Worm (Caenorhabditis elegans): ENCODE data around the gene C29A12.6.

Gene C29A12.6

ce11 chrV:10804374-10804773 is 42.6 kb upstream of the C29A12.6 start, which contains the start of gene secs-1:
secs-1 (minus strand) TSS chrV:10804474.
- TF ChIP-seq snpc-4 (tag; optimal IDR thresholded peaks at IDR 0.05), result no peak
- TF ChIP-seq nhr-77 (tag; optimal IDR thresholded peaks at IDR 0.05), result no peak
- no peak for TF ChIP-seq F13H6.1 (tag; optimal IDR thresholded peaks at IDR 0.05)
- no peak for TF ChIP-seq Y55F3AM.14 (GFP tag; optimal IDR thresholded peaks at IDR 0.05)
- no peak for TF ChIP-seq ZK546.5 (tag; optimal IDR thresholded peaks at IDR 0.05)
- TF ChIP-seq sma-9 (GFP tag; optimal IDR thresholded peaks at IDR 0.05), result no peak
- no peak for TF ChIP-seq sma-9 (tag; optimal IDR thresholded peaks at IDR 0.05)
- TF ChIP-seq lin-11 (tag; optimal IDR thresholded peaks at IDR 0.05), result no peak
- no peak for TF ChIP-seq nhr-6 (tag; optimal IDR thresholded peaks at IDR 0.05)
- no peak for TF ChIP-seq sem-4 (tag; optimal IDR thresholded peaks at IDR 0.05)
- TF ChIP-seq egl-27 (tag; optimal IDR thresholded peaks at IDR 0.05), result no peak
- TF ChIP-seq unc-55 (GFP tag; optimal IDR thresholded peaks at IDR 0.05), result no peak
- no peak for TF ChIP-seq ceh-82 (tag; optimal IDR thresholded peaks at IDR 0.05)
- TF ChIP-seq nhr-10 (tag; optimal IDR thresholded peaks at IDR 0.05), result no peak
- no peak for TF ChIP-seq ceh-16 (tag; optimal IDR thresholded peaks at IDR 0.05)
- TF ChIP-seq ama-1 (optimal IDR thresholded peaks at IDR 0.05), result no peak
- no peak for TF ChIP-seq lsy-2 (tag; optimal IDR thresholded peaks at IDR 0.05)
- no peak for TF ChIP-seq ztf-11 (tag; optimal IDR thresholded peaks at IDR 0.05)

- TF ChIP-seq gmeb-1 (tag; optimal IDR thresholded peaks at IDR 0.05), result no peak
- TF ChIP-seq mbf-1 (tag; optimal IDR thresholded peaks at IDR 0.05), result no peak
- TF ChIP-seq Y55F3AM.14 (GFP tag; optimal IDR thresholded peaks at IDR 0.05), result no peak
- no peak for TF ChIP-seq elt-3 (tag; optimal IDR thresholded peaks at IDR 0.05)
- TF ChIP-seq nhr-12 (tag; optimal IDR thresholded peaks at IDR 0.05), result no peak
- TF ChIP-seq sma-3 (GFP tag; optimal IDR thresholded peaks at IDR 0.05), result no peak
- no peak for TF ChIP-seq C34F6.9 (tag; optimal IDR thresholded peaks at IDR 0.05)
These were observed 41.1 kb upstream of the C29A12.6 start, which contains the start of gene prp-38 for ce11 chrV:10805934-10806333. prp-38 (minus strand) TSS chrV:10806034.

- TF ChIP-seq nhr-237 (tag; optimal IDR thresholded peaks at IDR 0.05) (peak; percentile 23), ztf-11 (tag; optimal IDR thresholded peaks at IDR 0.05) (peak; percentile 9), nhr-25 (tag; optimal IDR thresholded peaks at IDR 0.05) (peak; percentile 91), nhr-23 (tag; optimal IDR thresholded peaks at IDR 0.05) (no peak), elt-3 (tag; optimal IDR thresholded peaks at IDR 0.05) (no peak), zag-1 (tag; optimal IDR thresholded peaks at IDR 0.05) (peak; percentile 56), nhr-129 (tag; optimal IDR thresholded peaks at IDR 0.05) (peak; percentile 86), gmeb-1 (tag; optimal IDR thresholded peaks at IDR 0.05) (peak; percentile 86), mdl-1 (tag; optimal IDR thresholded peaks at IDR 0.05) (peak in 1 of 2 experiments; percentile 30), elt-1 (tag; optimal IDR thresholded peaks at IDR 0.05) (no peak), ztf-1 (GFP tag; conservative IDR thresholded peaks at IDR 0.05) (no peak), skn-1 (tag; optimal IDR thresholded peaks at IDR 0.05) (no peak), F13H6.1 (tag; optimal IDR thresholded peaks at IDR 0.05) (peak; percentile 93), fos-1 (tag; optimal IDR thresholded peaks at IDR 0.05) (peak; percentile 54), mab-5 (tag; optimal IDR thresholded peaks at IDR 0.05) (peak; percentile 91), snpc-4 (tag; optimal IDR thresholded peaks at IDR 0.05) (peak; percentile 74), lin-13 (GFP tag; optimal IDR thresholded peaks at IDR 0.05) (peak; percentile 82), aly-2 (tag; optimal IDR thresholded peaks at IDR 0.05) (no peak), peb-1 (tag; optimal IDR thresholded peaks at IDR 0.05) (no peak), dmd-4 (tag; optimal IDR thresholded peaks at IDR 0.05) (no peak), C34F6.9 (tag; optimal IDR thresholded peaks at IDR 0.05) (peak; percentile 89), ceh-82 (tag; optimal IDR thresholded peaks at IDR 0.05) (peak; percentile 50), ceh-16 (tag; optimal IDR thresholded peaks at IDR 0.05) (peak; percentile 63), egl-27 (tag; optimal IDR thresholded peaks at IDR 0.05) (peak; percentile 62), nhr-11 (tag; optimal IDR thresholded peaks at IDR 0.05) (peak; percentile 53), unc-39 (tag; optimal IDR thresholded peaks at IDR 0.05) (no peak), blmp-1 (tag; optimal IDR thresholded peaks at IDR 0.05; ENCODE audit: insufficient read depth) (no peak), lsy-2 (tag; optimal IDR thresholded peaks at IDR 0.05) (peak; percentile 72 to 87), crh-2 (tag; optimal IDR thresholded peaks at IDR 0.05) (peak; percentile 83), unc-55 (GFP tag; optimal IDR thresholded peaks at IDR 0.05) (peak; percentile 95), sma-3 (GFP tag; optimal IDR thresholded peaks at IDR 0.05) (peak; percentile 90), nhr-12 (tag; optimal IDR thresholded peaks at IDR 0.05) (no peak), nhr-10 (tag; optimal IDR thresholded peaks at IDR 0.05) (no peak), alr-1 (tag; optimal IDR thresholded peaks at IDR 0.05) (peak; percentile 1), R02D3.7 (tag; optimal IDR thresholded peaks at IDR 0.05) (peak; percentile 19), lin-11 (tag; optimal IDR thresholded peaks at IDR 0.05) (peak; percentile 88), nhr-6 (tag; optimal IDR thresholded peaks at IDR 0.05) (peak; percentile 62), Y55F3AM.14 (GFP tag; optimal IDR thresholded peaks at IDR 0.05) (peak; percentile 7), ztf-4 (tag; optimal IDR thresholded peaks at IDR 0.05) (peak; percentile 83), lin-39 (tag; optimal IDR thresholded peaks at IDR 0.05) (no peak), ZK546.5 (tag; optimal IDR thresholded peaks at IDR 0.05) (peak; percentile 22), sma-9 (GFP tag; optimal IDR thresholded peaks at IDR 0.05) (peak; percentile 96), sma-9 (tag; optimal IDR thresholded peaks at IDR 0.05) (no peak), nhr-21 (tag; optimal IDR thresholded peaks at IDR 0.05) (peak; percentile 70)
These were observed 39.1 kb upstream of the C29A12.6 start, which contains the start of gene plrg-1 for ce11 chrV:10807862-10808327. plrg-1 (minus strand) TSS chrV:10807912.
